Fruit fly (Drosophila melanogaster) whole organism: ENCODE measurements around the gene CG31915.

Experiments
- CG8478 ChIP-seq: fragments of >200 bp; optimal IDR thresholded peaks from 2 replicates; lab custom pipeline; 2018; ENCODE audit warnings: inconsistent platforms
- Dll ChIP-seq: fragments of >200 bp; optimal IDR thresholded peaks from 2 replicates; lab custom pipeline; 2017
- EcR ChIP-seq, 2 experiments: fragments of >200 bp; optimal IDR thresholded peaks; 2 replicates each; lab custom pipeline; 2017; ENCODE audit warnings: missing biosample characterization in 2 of 2, missing genetic modification characterization in 2 of 2, missing genetic modification reagents in 2 of 2
- pan ChIP-seq: fragments of >200 bp; optimal IDR thresholded peaks from 2 replicates; lab custom pipeline; 2017
- psq ChIP-seq: fragments of >200 bp; optimal IDR thresholded peaks from 2 replicates; lab custom pipeline; 2017
- usp ChIP-seq: fragments of >200 bp; optimal IDR thresholded peaks from 2 replicates; lab custom pipeline; 2017; ENCODE audit warnings: missing biosample characterization, missing genetic modification characterization, mixed read lengths

CG31915 gene

DNA sequence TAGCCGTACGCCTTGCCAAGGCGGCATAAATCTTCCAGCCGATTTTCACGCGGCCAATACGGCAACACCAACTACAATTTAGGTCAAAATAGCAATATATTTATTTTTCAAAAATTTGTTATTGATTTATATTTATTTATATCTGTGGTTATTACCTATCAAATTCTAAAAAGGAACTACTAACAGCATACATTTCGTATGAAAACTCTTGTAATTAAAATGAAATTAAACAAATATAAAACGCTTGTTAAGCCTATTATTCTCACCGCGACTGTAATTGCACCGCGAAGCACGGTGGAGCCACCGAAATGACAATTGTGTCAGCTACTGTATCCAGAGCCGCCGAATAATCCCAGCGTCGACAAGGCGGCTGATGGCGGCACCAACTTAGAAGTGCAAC, 28.5 kb upstream of the CG31915 start:
- TF ChIP-seq Dll (no peak), psq (no peak), pan (lab: Kevin White, UChicago) (no peak), usp (GFP tag; lab: Kevin White, UChicago) (no peak), CG8478 (lab: Kevin White, UChicago) (no peak), EcR (GFP tag; optimal IDR thresholded peaks at IDR 0.05; lab: Kevin White, UChicago) (no peak)

DNA sequence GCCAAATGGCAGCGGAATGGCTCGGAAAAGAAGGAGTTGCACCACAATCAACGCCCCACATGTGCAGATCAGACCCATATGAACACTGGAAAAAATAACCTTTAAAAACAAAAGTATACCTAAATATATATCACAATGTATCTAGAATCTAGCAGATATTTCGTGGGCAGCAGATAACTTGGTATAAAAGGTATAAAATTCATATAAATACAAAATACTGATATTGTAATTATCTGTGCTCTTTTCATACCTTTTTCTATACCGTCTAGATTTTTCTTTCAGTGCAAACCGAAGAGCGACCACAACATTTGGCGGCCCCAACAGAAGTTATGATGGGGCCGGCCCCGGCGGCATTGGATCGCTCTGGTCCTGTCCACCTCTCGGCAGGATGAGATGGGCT, 26.6 kb upstream of the CG31915 start:
- TF ChIP-seq Dll, result no peak
- no peak for TF ChIP-seq EcR (GFP tag; optimal IDR thresholded peaks at IDR 0.05; lab: Kevin White, UChicago)
- no peak for TF ChIP-seq psq
- no peak for TF ChIP-seq usp (GFP tag; lab: Kevin White, UChicago)

DNA sequence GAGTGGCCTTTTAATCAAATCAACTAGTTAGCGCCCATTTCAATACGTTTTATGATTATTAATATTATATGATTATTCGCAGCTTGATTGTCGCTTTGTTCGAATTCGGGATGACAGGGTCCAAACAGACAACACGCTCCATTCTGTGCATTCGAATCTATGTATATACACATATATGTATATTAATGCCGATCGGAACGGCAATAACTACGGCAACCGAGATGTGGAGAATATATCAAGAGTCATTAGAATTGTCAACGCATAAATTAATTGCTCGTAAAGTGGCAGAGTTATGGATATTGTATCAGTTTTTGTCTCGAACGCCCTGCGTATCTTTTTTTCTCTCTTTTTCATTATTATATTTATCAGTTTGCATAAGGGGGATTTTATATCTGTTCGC, 25.1 kb upstream of the CG31915 start:
- TF ChIP-seq psq (no peak), Dll (no peak), pan (lab: Kevin White, UChicago) (no peak), CG8478 (lab: Kevin White, UChicago) (no peak), EcR (GFP tag; optimal IDR thresholded peaks at IDR 0.05; lab: Kevin White, UChicago) (no peak), usp (GFP tag; lab: Kevin White, UChicago) (no peak)

DNA sequence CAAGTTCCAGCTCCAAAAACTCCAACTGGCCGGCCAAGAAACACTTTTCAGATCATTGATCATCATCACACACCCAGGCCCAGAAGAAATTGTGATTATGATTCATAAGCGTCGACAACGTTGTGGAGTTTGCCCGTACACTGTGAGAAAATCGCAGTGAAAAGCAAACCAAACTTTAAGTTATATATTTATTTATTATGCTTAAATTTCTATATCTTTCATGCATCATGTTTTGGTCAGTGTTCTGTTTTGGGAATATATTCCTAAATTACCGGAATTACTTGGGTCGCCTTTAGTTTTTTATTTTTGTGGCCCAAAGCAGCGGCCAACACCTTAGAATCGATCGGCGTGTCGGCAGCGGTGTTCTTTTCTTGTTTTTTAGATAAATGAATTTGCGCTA, 22.8 kb upstream of the CG31915 start:
- TF ChIP-seq usp (GFP tag; lab: Kevin White, UChicago) (no peak), EcR (GFP tag; optimal IDR thresholded peaks at IDR 0.05; lab: Kevin White, UChicago) (no peak), psq (no peak), CG8478 (lab: Kevin White, UChicago) (no peak), Dll (no peak), pan (lab: Kevin White, UChicago) (no peak)

DNA sequence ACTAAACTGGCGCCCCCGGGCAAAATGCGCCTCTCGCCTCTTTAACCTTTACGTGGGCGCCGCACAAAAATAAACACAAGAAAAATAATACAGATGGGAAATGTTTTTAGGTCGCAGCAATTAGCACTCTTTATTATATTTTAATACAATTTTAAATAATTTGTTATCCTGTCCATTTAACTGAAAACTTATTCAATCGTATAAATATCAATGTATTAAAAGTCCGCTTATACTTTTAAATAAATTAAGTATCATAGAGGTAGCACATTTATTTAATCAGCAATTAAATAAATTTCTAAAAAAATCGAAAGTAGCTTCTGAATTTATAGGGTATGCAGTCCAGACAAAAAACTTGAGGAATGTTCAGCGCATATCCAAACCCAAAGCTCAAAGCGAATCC, 20.8 kb upstream of the CG31915 start:
- TF ChIP-seq Dll (no peak), CG8478 (lab: Kevin White, UChicago) (no peak), EcR (GFP tag; optimal IDR thresholded peaks at IDR 0.05; lab: Kevin White, UChicago) (no peak), psq (no peak), usp (GFP tag; lab: Kevin White, UChicago) (no peak), pan (lab: Kevin White, UChicago) (no peak)

DNA sequence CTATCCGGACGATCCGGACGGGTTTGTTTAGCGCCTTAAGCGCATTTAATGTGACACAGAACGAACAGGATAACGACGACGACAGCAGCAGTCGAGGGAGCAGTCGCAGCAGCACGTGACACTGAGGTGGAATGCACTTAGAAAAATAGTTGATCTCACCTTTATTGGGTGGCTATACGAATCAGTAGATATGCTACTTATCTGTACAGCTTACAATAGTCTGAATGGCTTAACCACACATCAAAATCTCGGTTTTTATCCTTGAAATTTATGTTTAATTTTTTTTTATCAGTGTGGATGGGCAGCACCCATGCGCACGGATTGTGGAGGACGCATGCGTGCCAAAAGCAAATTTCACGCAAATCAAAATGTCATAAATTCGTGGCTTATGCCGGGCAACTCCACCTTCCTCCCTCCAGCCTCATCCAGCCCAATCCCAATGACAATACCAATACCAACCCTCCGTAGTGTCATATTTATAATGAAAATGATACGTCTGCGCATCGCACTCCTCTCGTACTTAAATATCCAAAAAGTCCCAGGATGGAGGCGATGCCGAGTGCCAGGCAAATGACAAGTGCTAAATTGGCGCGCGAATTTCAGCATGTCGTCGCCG, 20.0 kb upstream of the CG31915 start:
- TF ChIP-seq EcR (GFP tag; optimal IDR thresholded peaks at IDR 0.05; lab: Kevin White, UChicago) (no peak), pan (lab: Kevin White, UChicago) (no peak), CG8478 (lab: Kevin White, UChicago) (no peak), psq (no peak), Dll (no peak), usp (GFP tag; lab: Kevin White, UChicago) (no peak)

DNA sequence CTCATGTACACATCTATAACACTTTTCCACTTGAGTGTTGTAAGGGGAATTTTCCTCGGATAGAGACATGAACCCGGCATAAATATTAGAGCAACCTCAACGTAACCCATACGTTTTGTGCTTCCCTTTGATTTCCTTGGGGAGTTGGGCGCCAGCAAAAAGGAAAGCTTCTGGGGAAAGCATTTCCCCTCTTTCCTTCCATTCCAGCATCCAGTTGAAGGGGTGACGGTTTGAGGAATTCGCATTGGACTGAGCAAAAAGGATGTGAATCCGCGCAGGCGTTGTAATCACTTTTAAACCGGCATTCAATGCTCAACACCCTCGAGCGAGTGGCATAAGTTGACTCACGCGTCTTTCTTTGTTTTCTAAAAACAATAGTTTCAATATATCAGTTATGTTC, 13.0 kb upstream of the CG31915 start:
- TF ChIP-seq pan (lab: Kevin White, UChicago) (no peak), EcR (GFP tag; optimal IDR thresholded peaks at IDR 0.05; lab: Kevin White, UChicago) (no peak), CG8478 (lab: Kevin White, UChicago) (no peak), psq (no peak), usp (GFP tag; lab: Kevin White, UChicago) (no peak), Dll (no peak)

DNA sequence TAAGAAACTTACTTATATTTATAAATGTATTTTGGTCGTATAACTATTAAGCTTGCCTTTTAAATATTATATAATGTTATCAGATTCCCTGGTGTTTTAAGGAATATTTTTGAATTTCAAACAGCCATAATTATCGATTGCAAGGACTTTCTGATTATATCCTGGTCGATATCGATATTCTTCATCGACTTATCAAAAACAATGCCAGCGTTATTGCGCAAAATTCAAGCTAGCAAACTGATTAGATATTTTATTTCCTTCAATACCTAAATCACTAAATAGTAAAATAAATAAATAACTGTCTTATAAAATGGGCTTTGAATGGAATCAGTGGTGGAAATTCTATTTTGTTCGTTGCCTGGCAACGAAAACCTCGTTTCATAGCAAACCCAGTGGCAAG, 10.5 kb upstream of the CG31915 start, which contains the start of gene CG14020:
Gene CG14020, plus strand, starts transcription at position 345 of the 400 bp plus-strand sequence.
- no peak for TF ChIP-seq EcR (GFP tag; optimal IDR thresholded peaks at IDR 0.05; lab: Kevin White, UChicago)
- TF ChIP-seq psq, result no peak
- no peak for TF ChIP-seq usp (GFP tag; lab: Kevin White, UChicago)
- no peak for TF ChIP-seq Dll
- TF ChIP-seq pan (lab: Kevin White, UChicago), result no peak
- TF ChIP-seq CG8478 (lab: Kevin White, UChicago), result no peak

DNA sequence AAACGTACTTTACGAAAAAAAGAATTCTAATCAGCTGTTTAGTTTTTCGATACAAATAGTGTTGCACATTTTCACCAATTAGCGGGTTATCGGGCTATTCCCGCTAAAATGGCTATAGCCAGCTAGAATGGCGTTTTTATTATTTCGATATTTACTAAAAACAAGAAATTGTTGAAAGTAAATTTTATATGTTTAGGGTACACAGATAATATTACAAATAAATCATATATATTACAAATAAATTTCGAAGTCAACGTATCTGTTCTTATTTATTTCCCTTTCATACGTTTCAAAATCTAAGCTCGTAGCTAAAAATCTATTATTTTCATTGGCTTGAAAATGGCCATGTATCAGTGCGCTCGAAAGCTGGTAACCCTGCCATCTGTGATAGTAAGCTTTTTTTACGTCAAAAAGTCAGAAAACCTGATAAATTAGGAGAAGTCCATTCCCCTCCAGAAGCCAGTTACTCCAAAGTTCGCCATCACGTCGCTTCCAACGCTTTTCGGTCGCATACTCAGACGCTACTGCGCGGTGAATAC, 8.0 kb upstream of the CG31915 start, which contains the start of the genes CG7382 and cl:
Gene CG7382, minus strand, starts transcription at position 51 of the 539 bp plus-strand sequence.
Gene cl, plus strand, starts transcription at position 290 of the 539 bp plus-strand sequence.
- no peak for TF ChIP-seq CG8478 (lab: Kevin White, UChicago)
- TF ChIP-seq EcR (GFP tag; optimal IDR thresholded peaks at IDR 0.05; lab: Kevin White, UChicago), result no peak
- TF ChIP-seq usp (GFP tag; lab: Kevin White, UChicago), result no peak
- no peak for TF ChIP-seq Dll
- TF ChIP-seq psq, result no peak
- TF ChIP-seq pan (lab: Kevin White, UChicago), result no peak

DNA sequence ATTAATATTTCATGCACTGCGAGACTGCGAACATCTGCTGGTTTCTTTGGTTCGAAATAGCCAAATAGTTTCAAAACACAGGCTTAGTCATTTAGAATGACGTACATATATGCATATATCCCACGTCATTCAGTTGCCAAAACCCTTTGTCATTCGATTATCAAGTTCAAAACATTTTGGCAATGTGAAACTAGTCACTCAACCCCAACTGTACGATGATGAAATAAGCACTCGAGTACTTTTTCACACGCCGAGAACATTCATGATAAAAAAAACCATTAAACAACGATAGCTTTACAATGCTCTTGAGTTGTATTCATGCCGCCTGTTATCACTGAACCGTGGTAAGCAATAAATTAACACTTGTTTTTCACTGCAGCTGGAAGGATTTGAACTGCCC, 7.2 kb upstream of the CG31915 start:
- TF ChIP-seq Dll, result no peak
- no peak for TF ChIP-seq EcR (GFP tag; optimal IDR thresholded peaks at IDR 0.05; lab: Kevin White, UChicago)
- TF ChIP-seq psq, result no peak
- TF ChIP-seq usp (GFP tag; lab: Kevin White, UChicago), result no peak
- no peak for TF ChIP-seq pan (lab: Kevin White, UChicago)
- TF ChIP-seq CG8478 (lab: Kevin White, UChicago), result no peak

DNA sequence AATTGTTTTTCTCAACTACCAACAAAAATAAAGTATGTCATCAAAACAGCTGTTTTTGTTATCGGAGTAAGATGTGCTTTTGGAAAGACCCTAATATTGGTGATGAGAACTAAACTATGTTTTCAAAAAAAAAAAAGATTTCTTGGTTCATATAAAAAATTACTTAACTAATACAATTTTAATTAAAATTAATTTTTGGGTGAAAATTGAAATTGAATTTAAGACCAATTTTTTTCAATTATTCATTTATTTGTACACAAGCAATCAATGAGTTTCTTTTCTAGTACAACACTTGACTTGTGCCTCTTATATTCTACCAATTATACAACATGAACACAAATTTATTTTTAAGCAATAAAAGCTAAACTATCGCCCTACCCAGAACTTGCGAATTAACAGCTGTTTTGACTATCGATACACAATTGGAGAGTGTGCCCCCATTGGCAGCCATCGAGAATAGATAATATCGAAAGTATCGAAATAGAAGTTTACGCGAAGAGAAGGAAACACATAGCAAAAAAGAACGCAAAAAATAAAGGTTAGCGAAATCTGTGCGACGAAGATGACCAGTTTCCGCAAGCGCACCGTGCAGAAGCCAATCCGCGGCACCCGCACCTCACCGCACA, 4.0 kb upstream of the CG31915 start, which contains the start of the genes Vps52 and Elp4:
Gene Vps52, minus strand, starts transcription at position 51 of the 626 bp plus-strand sequence.
Gene Elp4, plus strand, starts transcription at position 292 of the 626 bp plus-strand sequence.
- TF ChIP-seq CG8478 (lab: Kevin White, UChicago), result no peak
- TF ChIP-seq Dll, result no peak
- TF ChIP-seq pan (lab: Kevin White, UChicago), result no peak
- TF ChIP-seq EcR (GFP tag; optimal IDR thresholded peaks at IDR 0.05; lab: Kevin White, UChicago), result no peak
- TF ChIP-seq usp (GFP tag; lab: Kevin White, UChicago), result no peak
- TF ChIP-seq psq, result no peak

DNA sequence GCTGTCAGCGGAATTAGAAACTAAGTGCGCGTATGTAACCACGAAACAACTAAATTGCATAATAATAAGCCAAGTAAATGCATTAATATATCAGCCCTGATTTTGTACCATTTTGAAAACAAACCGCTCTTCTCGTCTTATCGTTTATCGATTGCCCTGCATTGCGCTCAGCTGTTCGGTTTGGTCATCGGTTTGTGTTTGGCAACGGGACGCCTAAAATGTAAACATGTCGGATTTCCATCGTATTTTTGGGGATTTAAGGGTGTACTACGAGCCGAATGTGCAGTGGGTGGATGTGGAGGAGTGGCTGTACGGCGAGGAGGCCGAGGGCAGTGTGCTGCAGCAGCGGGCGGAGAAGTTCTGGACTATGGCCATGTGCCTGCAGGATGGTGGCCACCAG, 2.2 kb upstream of the CG31915 start, which contains the start of gene Cap-D3:
Gene Cap-D3, plus strand, starts transcription at position 183 of the 400 bp plus-strand sequence.
- TF ChIP-seq Dll, result no peak
- TF ChIP-seq CG8478 (lab: Kevin White, UChicago), result no peak
- no peak for TF ChIP-seq EcR (GFP tag; optimal IDR thresholded peaks at IDR 0.05; lab: Kevin White, UChicago)
- TF ChIP-seq psq, result no peak
- no peak for TF ChIP-seq usp (GFP tag; lab: Kevin White, UChicago)
- TF ChIP-seq pan (lab: Kevin White, UChicago), result no peak
